Worm (Caenorhabditis elegans) whole organism, L3 larva: ENCODE measurements around the gene F35E8.9.

ENCODE experiments used
- R02D3.7 ChIP-seq: fragments of 150-350 bp; optimal IDR thresholded peaks from 2 replicates; lab custom pipeline; 2014; ENCODE audit warnings: missing biosample characterization, missing genetic modification characterization
- ZK546.5 ChIP-seq: sonication (generic microtip); optimal IDR thresholded peaks from 2 replicates; lab custom pipeline; 2017; ENCODE audit warnings: missing biosample characterization, missing genetic modification characterization
- aly-2 ChIP-seq: fragments of 150-350 bp; optimal IDR thresholded peaks from 2 replicates; lab custom pipeline; 2014; ENCODE audit warnings: missing biosample characterization, missing genetic modification characterization
- ama-1 ChIP-seq: fragments of 150-350 bp; optimal IDR thresholded peaks from 2 replicates; lab custom pipeline; 2018
- ceh-16 ChIP-seq: sonication (generic microtip); optimal IDR thresholded peaks from 2 replicates; lab custom pipeline; 2017; ENCODE audit warnings: missing biosample characterization, missing genetic modification characterization
- ceh-28 ChIP-seq: fragments of 150-350 bp; optimal IDR thresholded peaks from 2 replicates; lab custom pipeline; 2014; ENCODE audit warnings: missing biosample characterization, missing genetic modification reagents, missing genetic modification characterization
- ceh-9 ChIP-seq: sonication (generic microtip); optimal IDR thresholded peaks from 2 replicates; lab custom pipeline; 2018; ENCODE audit warnings: missing biosample characterization, missing genetic modification characterization
- daf-12 ChIP-seq: fragments of 150-350 bp; optimal IDR thresholded peaks from 2 replicates; lab custom pipeline; 2014; ENCODE audit warnings: missing biosample characterization, missing genetic modification reagents, missing genetic modification characterization
- egl-27 ChIP-seq: sonication (generic microtip); optimal IDR thresholded peaks from 4 replicates; lab custom pipeline; 2017; ENCODE audit warnings: missing biosample characterization, missing genetic modification reagents, missing genetic modification characterization
- egl-5 ChIP-seq: fragments of 150-350 bp; optimal IDR thresholded peaks from 2 replicates; lab custom pipeline; 2017; ENCODE audit warnings: missing biosample characterization, missing genetic modification reagents, missing genetic modification characterization, inconsistent platforms
- elt-1 ChIP-seq: fragments of 150-350 bp; optimal IDR thresholded peaks from 2 replicates; lab custom pipeline; 2014; ENCODE audit warnings: missing biosample characterization, missing genetic modification characterization
- elt-2 ChIP-seq: sonication (generic microtip); optimal IDR thresholded peaks from 2 replicates; lab custom pipeline; 2016; ENCODE audit warnings: missing genetic modification reagents, mild to moderate bottlenecking, missing genetic modification characterization, missing compliant biosample characterization
- elt-3 ChIP-seq, 3 experiments: fragments of 150-350 bp in 1 of 3; sonication (generic microtip) in 2 of 3; optimal IDR thresholded peaks; 2 replicates in 2 of 3; 4 replicates in 1 of 3; lab custom pipeline; 2014 to 2017; ENCODE audit warnings: missing biosample characterization in 3 of 3, missing genetic modification characterization in 3 of 3
- eor-1 ChIP-seq, 2 experiments: fragments of 150-350 bp; optimal IDR thresholded peaks; 2 replicates each; lab custom pipeline; 2014 to 2018; ENCODE audit warnings: missing biosample characterization in 2 of 2, missing genetic modification characterization in 2 of 2
- fkh-10 ChIP-seq: sonication (generic microtip); optimal IDR thresholded peaks from 2 replicates; lab custom pipeline; 2017; ENCODE audit warnings: missing biosample characterization, missing genetic modification reagents, missing genetic modification characterization
- fkh-2 ChIP-seq: fragments of 150-350 bp; optimal IDR thresholded peaks from 2 replicates; lab custom pipeline; 2014; ENCODE audit warnings: missing biosample characterization, missing genetic modification reagents, missing genetic modification characterization
- fos-1 ChIP-seq: fragments of 150-350 bp; optimal IDR thresholded peaks from 2 replicates; lab custom pipeline; 2014; ENCODE audit warnings: missing biosample characterization, missing genetic modification characterization
- hmg-11 ChIP-seq: sonication (generic microtip); optimal IDR thresholded peaks from 2 replicates; lab custom pipeline; 2016; ENCODE audit warnings: missing genetic modification characterization, missing compliant biosample characterization
- jun-1 ChIP-seq: fragments of 150-350 bp; optimal IDR thresholded peaks from 2 replicates; lab custom pipeline; 2014; ENCODE audit warnings: missing biosample characterization, missing genetic modification reagents, missing genetic modification characterization
- lin-15B ChIP-seq: fragments of 150-350 bp; optimal IDR thresholded peaks from 2 replicates; lab custom pipeline; 2014; ENCODE audit warnings: missing biosample characterization, missing genetic modification characterization
- lin-39 ChIP-seq: fragments of 150-350 bp; optimal IDR thresholded peaks from 2 replicates; lab custom pipeline; 2018; ENCODE audit warnings: missing biosample characterization, missing genetic modification reagents, missing genetic modification characterization
- lsy-12 ChIP-seq: sonication (generic microtip); optimal IDR thresholded peaks from 2 replicates; lab custom pipeline; 2016; ENCODE audit warnings: mild to moderate bottlenecking, missing genetic modification characterization, missing compliant biosample characterization
- mdl-1 ChIP-seq: fragments of 150-350 bp; optimal IDR thresholded peaks from 2 replicates; lab custom pipeline; 2014; ENCODE audit warnings: missing biosample characterization, missing genetic modification characterization
- mml-1 ChIP-seq: fragments of 150-350 bp; sonication (generic microtip); optimal IDR thresholded peaks from 3 replicates; lab custom pipeline; 2014; ENCODE audit warnings: missing biosample characterization, missing genetic modification characterization
- nfya-1 ChIP-seq: sonication (generic microtip); optimal IDR thresholded peaks from 2 replicates; lab custom pipeline; 2017; ENCODE audit warnings: missing genetic modification characterization, mild to moderate bottlenecking, missing compliant biosample characterization, antibody characterized with exemption, moderate library complexity; ENCODE audit not compliant: insufficient read depth
- nhr-11 ChIP-seq: fragments of 150-350 bp; optimal IDR thresholded peaks from 2 replicates; lab custom pipeline; 2014; ENCODE audit warnings: missing biosample characterization, missing genetic modification characterization
- nhr-12 ChIP-seq: fragments of 150-350 bp; optimal IDR thresholded peaks from 2 replicates; lab custom pipeline; 2014; ENCODE audit warnings: missing biosample characterization, missing genetic modification characterization
- nhr-23 ChIP-seq: fragments of 150-350 bp; optimal IDR thresholded peaks from 2 replicates; lab custom pipeline; 2014; ENCODE audit warnings: missing biosample characterization, missing genetic modification reagents, missing genetic modification characterization
- nhr-237 ChIP-seq: fragments of 150-350 bp; optimal IDR thresholded peaks from 2 replicates; lab custom pipeline; 2014; ENCODE audit warnings: missing biosample characterization, missing genetic modification characterization
- nhr-25 ChIP-seq: sonication (generic microtip); optimal IDR thresholded peaks from 2 replicates; lab custom pipeline; 2017; ENCODE audit warnings: missing biosample characterization, missing genetic modification characterization
- nhr-28 ChIP-seq: fragments of 150-350 bp; optimal IDR thresholded peaks from 2 replicates; lab custom pipeline; 2014; ENCODE audit warnings: missing biosample characterization, missing genetic modification characterization
- nhr-43 ChIP-seq: sonication (generic microtip); optimal IDR thresholded peaks from 2 replicates; lab custom pipeline; 2016; ENCODE audit warnings: mild to moderate bottlenecking, missing genetic modification characterization, missing compliant biosample characterization; ENCODE audit not compliant: poor library complexity, severe bottlenecking
- nhr-67 ChIP-seq: fragments of 150-350 bp; optimal IDR thresholded peaks from 2 replicates; lab custom pipeline; 2014; ENCODE audit warnings: missing biosample characterization, missing genetic modification characterization
- nhr-76 ChIP-seq: fragments of 150-350 bp; sonication (generic microtip); optimal IDR thresholded peaks from 5 replicates; lab custom pipeline; 2014; ENCODE audit warnings: missing biosample characterization, missing genetic modification characterization
- nhr-77 ChIP-seq: fragments of 150-350 bp; optimal IDR thresholded peaks from 2 replicates; lab custom pipeline; 2014; ENCODE audit warnings: missing biosample characterization, missing genetic modification characterization
- pha-4 ChIP-seq: fragments of 150-350 bp; optimal IDR thresholded peaks from 2 replicates; lab custom pipeline; 2014; ENCODE audit warnings: missing biosample characterization, missing genetic modification reagents, missing genetic modification characterization
- pqm-1 ChIP-seq: fragments of 150-350 bp; optimal IDR thresholded peaks from 2 replicates; lab custom pipeline; 2017; ENCODE audit warnings: missing biosample characterization, missing genetic modification characterization, inconsistent platforms
- sea-2 ChIP-seq: fragments of 150-350 bp; sonication (generic microtip); optimal IDR thresholded peaks from 4 replicates; lab custom pipeline; 2014; ENCODE audit warnings: missing biosample characterization, missing genetic modification reagents, missing genetic modification characterization
- skn-1 ChIP-seq: fragments of 150-350 bp; optimal IDR thresholded peaks from 2 replicates; lab custom pipeline; 2014; ENCODE audit warnings: missing biosample characterization, missing genetic modification characterization
- snpc-4 ChIP-seq: fragments of 150-350 bp; optimal IDR thresholded peaks from 2 replicates; lab custom pipeline; 2014; ENCODE audit warnings: missing biosample characterization, missing genetic modification characterization
- unc-39 ChIP-seq: sonication (generic microtip); optimal IDR thresholded peaks from 4 replicates; lab custom pipeline; 2017; ENCODE audit warnings: missing biosample characterization, missing genetic modification characterization
- unc-62 ChIP-seq: fragments of 150-350 bp; sonication (generic microtip); optimal IDR thresholded peaks from 4 replicates; lab custom pipeline; 2014; ENCODE audit warnings: missing biosample characterization, missing genetic modification reagents, missing genetic modification characterization
- zag-1 ChIP-seq: fragments of 150-350 bp; optimal IDR thresholded peaks from 2 replicates; lab custom pipeline; 2014; ENCODE audit warnings: missing biosample characterization, missing genetic modification characterization
- ztf-11 ChIP-seq: fragments of 150-350 bp; optimal IDR thresholded peaks from 2 replicates; lab custom pipeline; 2014; ENCODE audit warnings: missing biosample characterization, missing genetic modification characterization
- ztf-4 ChIP-seq: fragments of 150-350 bp; optimal IDR thresholded peaks from 2 replicates; lab custom pipeline; 2014; ENCODE audit warnings: missing biosample characterization, missing genetic modification characterization

F35E8.9 gene

ce11 chrV:15880033-15880432 is 37.3 kb downstream of the F35E8.9 start:
- TF ChIP-seq fkh-10 (GFP tag; lab: Kevin White, UChicago) (no peak), pha-4 (tag; lab: Kevin White, UChicago) (peak; percentile 26), pqm-1 (peak; percentile 66), elt-2 (tag; lab: Kevin White, UChicago) (peak; percentile 52)

- no peak for TF ChIP-seq nfya-1
- no peak for TF ChIP-seq unc-62 (GFP tag; lab: Kevin White, UChicago)
- no peak for TF ChIP-seq nhr-43
- TF ChIP-seq elt-3 (tag; optimal IDR thresholded peaks at IDR 0.05; lab: Kevin White, UChicago), result no peak
- no peak for TF ChIP-seq jun-1 (tag; lab: Kevin White, UChicago)
- TF ChIP-seq ama-1 (lab: Kevin White, UChicago), result no peak
- no peak for TF ChIP-seq elt-2 (tag; lab: Kevin White, UChicago)
- TF ChIP-seq ceh-28 (tag; lab: Kevin White, UChicago), result no peak
- TF ChIP-seq nhr-67 (tag; lab: Kevin White, UChicago), result no peak
Observed at ce11 chrV:15879508-15879907, 37.9 kb downstream of the F35E8.9 start, which contains the start of gene nhr-84. Gene nhr-84, minus strand, starts transcription at chrV:15879608.

- TF ChIP-seq lin-15B (tag; lab: Kevin White, UChicago) (no peak), elt-2 (tag; lab: Kevin White, UChicago) (peak; percentile 25), jun-1 (tag; lab: Kevin White, UChicago) (no peak), snpc-4 (tag; lab: Kevin White, UChicago) (no peak), daf-12 (tag; lab: Kevin White, UChicago) (no peak), mdl-1 (no peak), ama-1 (lab: Kevin White, UChicago) (no peak), egl-5 (no peak)
Observed at ce11 chrV:15876308-15876707, 41.0 kb downstream of the F35E8.9 start, which contains the start of gene nhr-102. Gene nhr-102, minus strand, starts transcription at chrV:15876408.

- TF ChIP-seq nhr-23 (tag; lab: Kevin White, UChicago) (no peak), ZK546.5 (no peak), zag-1 (tag; lab: Kevin White, UChicago) (no peak), egl-5 (no peak), unc-62 (GFP tag; lab: Kevin White, UChicago) (no peak), elt-1 (tag; lab: Kevin White, UChicago) (no peak), R02D3.7 (tag; lab: Kevin White, UChicago) (peak; percentile 36), egl-27 (no peak), nhr-12 (tag; lab: Kevin White, UChicago) (no peak), pha-4 (tag; lab: Kevin White, UChicago) (no peak), nhr-76 (tag; lab: Kevin White, UChicago) (no peak), nhr-11 (peak; percentile 18), lin-15B (tag; lab: Kevin White, UChicago) (peak; percentile 36), sea-2 (GFP tag; lab: Kevin White, UChicago) (no peak), fkh-2 (tag; lab: Kevin White, UChicago) (no peak), elt-3 (tag; optimal IDR thresholded peaks at IDR 0.05; lab: Kevin White, UChicago) (peak in 1 of 3 experiments; percentile 67), unc-39 (no peak), hmg-11 (tag; lab: Kevin White, UChicago) (no peak), mml-1 (tag; lab: Kevin White, UChicago) (no peak), ama-1 (lab: Kevin White, UChicago) (peak; percentile 34), ztf-11 (tag; lab: Kevin White, UChicago) (no peak), nhr-237 (tag; lab: Kevin White, UChicago) (no peak), nhr-43 (peak; percentile 87), nhr-25 (tag; lab: Kevin White, UChicago) (no peak), fos-1 (no peak), elt-2 (tag; lab: Kevin White, UChicago) (peak; percentile 69), ztf-4 (peak; percentile 36), nhr-77 (tag; lab: Kevin White, UChicago) (peak; percentile 45), ceh-9 (no peak), nhr-67 (tag; lab: Kevin White, UChicago) (no peak), pqm-1 (peak; percentile 53), eor-1 (tag; optimal IDR thresholded peaks at IDR 0.05; lab: Kevin White, UChicago) (no peak), jun-1 (tag; lab: Kevin White, UChicago) (peak; percentile 52), ceh-16 (tag; lab: Kevin White, UChicago) (peak; percentile 13), snpc-4 (tag; lab: Kevin White, UChicago) (peak; percentile 35), daf-12 (tag; lab: Kevin White, UChicago) (no peak), mdl-1 (no peak), lsy-12 (tag; lab: Kevin White, UChicago) (peak; percentile 66), fkh-10 (GFP tag; lab: Kevin White, UChicago) (no peak), skn-1 (tag; lab: Kevin White, UChicago) (peak; percentile 74), ceh-28 (tag; lab: Kevin White, UChicago) (no peak), nhr-28 (tag; lab: Kevin White, UChicago) (no peak), lin-39 (tag; lab: Kevin White, UChicago) (peak; percentile 86), nfya-1 (peak; percentile 69), aly-2 (tag; lab: Kevin White, UChicago) (no peak)
Observed at ce11 chrV:15873762-15874161, 43.6 kb downstream of the F35E8.9 start.
